Worm (Caenorhabditis elegans) whole organism, L3 larva: ENCODE results near the gene C25D7.16.

Experiments
- aly-2 ChIP-seq: fragments of 150-350 bp; optimal IDR thresholded peaks from 2 replicates; lab custom pipeline; 2014; ENCODE audit warnings: missing biosample characterization, missing genetic modification characterization
- ama-1 ChIP-seq: fragments of 150-350 bp; optimal IDR thresholded peaks from 2 replicates; lab custom pipeline; 2018
- ceh-16 ChIP-seq: sonication (generic microtip); optimal IDR thresholded peaks from 2 replicates; lab custom pipeline; 2017; ENCODE audit warnings: missing biosample characterization, missing genetic modification characterization
- fos-1 ChIP-seq: fragments of 150-350 bp; optimal IDR thresholded peaks from 2 replicates; lab custom pipeline; 2014; ENCODE audit warnings: missing biosample characterization, missing genetic modification characterization
- jun-1 ChIP-seq: fragments of 150-350 bp; optimal IDR thresholded peaks from 2 replicates; lab custom pipeline; 2014; ENCODE audit warnings: missing biosample characterization, missing genetic modification reagents, missing genetic modification characterization
- nhr-12 ChIP-seq: fragments of 150-350 bp; optimal IDR thresholded peaks from 2 replicates; lab custom pipeline; 2014; ENCODE audit warnings: missing biosample characterization, missing genetic modification characterization
- nhr-237 ChIP-seq: fragments of 150-350 bp; optimal IDR thresholded peaks from 2 replicates; lab custom pipeline; 2014; ENCODE audit warnings: missing biosample characterization, missing genetic modification characterization
- nhr-28 ChIP-seq: fragments of 150-350 bp; optimal IDR thresholded peaks from 2 replicates; lab custom pipeline; 2014; ENCODE audit warnings: missing biosample characterization, missing genetic modification characterization
- nhr-77 ChIP-seq: fragments of 150-350 bp; optimal IDR thresholded peaks from 2 replicates; lab custom pipeline; 2014; ENCODE audit warnings: missing biosample characterization, missing genetic modification characterization
- skn-1 ChIP-seq: fragments of 150-350 bp; optimal IDR thresholded peaks from 2 replicates; lab custom pipeline; 2014; ENCODE audit warnings: missing biosample characterization, missing genetic modification characterization
- tbx-2 ChIP-seq: sonication (generic microtip); optimal IDR thresholded peaks from 2 replicates; lab custom pipeline; 2016; ENCODE audit warnings: mild to moderate bottlenecking, missing genetic modification characterization, missing compliant biosample characterization
- unc-62 ChIP-seq: fragments of 150-350 bp; sonication (generic microtip); optimal IDR thresholded peaks from 4 replicates; lab custom pipeline; 2014; ENCODE audit warnings: missing biosample characterization, missing genetic modification reagents, missing genetic modification characterization

DNA sequence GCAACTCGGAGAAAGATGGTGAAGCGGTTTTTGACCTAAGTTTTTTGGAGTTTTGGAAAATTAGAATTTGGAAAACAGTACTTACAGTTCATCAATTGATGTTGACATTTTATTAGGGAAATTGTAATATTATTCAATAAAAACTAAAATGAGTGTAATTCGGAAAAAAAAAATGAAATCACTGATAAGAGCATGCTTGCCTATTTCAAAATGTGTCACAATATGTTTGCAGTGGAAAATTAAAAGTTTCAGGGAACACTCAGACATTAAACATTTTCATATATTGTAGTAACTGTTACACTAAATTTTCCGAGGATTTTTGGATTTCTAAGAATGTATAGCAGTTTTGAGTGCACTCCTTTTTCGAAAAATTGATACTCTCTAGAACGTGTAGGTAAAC lies 3.6 kb upstream of the C25D7.16 start, which contains the start of the genes fbxa-82 and C25D7.5:
- TF ChIP-seq nhr-12 (no peak), skn-1 (tag; lab: Kevin White, UChicago) (no peak), tbx-2 (tag; lab: Kevin White, UChicago) (no peak), nhr-28 (no peak), ceh-16 (tag; lab: Kevin White, UChicago) (no peak), nhr-237 (tag; lab: Kevin White, UChicago) (no peak), jun-1 (tag; lab: Kevin White, UChicago) (no peak), aly-2 (tag; lab: Kevin White, UChicago) (no peak), fos-1 (tag; lab: Kevin White, UChicago) (no peak), unc-62 (GFP tag; lab: Kevin White, UChicago) (no peak), nhr-77 (tag; lab: Kevin White, UChicago) (no peak), ama-1 (lab: Kevin White, UChicago) (no peak)
